Fruit fly (Drosophila melanogaster): ENCODE data around the gene nej.

Gene nej

dm6 chrX:9650048-9650447, 36.8 kb downstream of the nej start (continued):
- TF ChIP-seq CG2202 (tag; optimal IDR thresholded peaks at IDR 0.05) = peak; percentile 49
- TF ChIP-seq fd3F (GFP tag; optimal IDR thresholded peaks at IDR 0.05) = no peak
- no peak; the same call in 2 of the 3 replicates for TF ChIP-seq CG34422 (GFP tag; IDR thresholded peaks at IDR 0.05)
- TF ChIP-seq CG1792 (GFP tag; optimal IDR thresholded peaks at IDR 0.05) = no peak
- no peak for TF ChIP-seq CG18619 (GFP tag; optimal IDR thresholded peaks at IDR 0.05)
- TF ChIP-seq CG3407 (GFP tag; optimal IDR thresholded peaks at IDR 0.05) = peak; percentile 39
- no peak for TF ChIP-seq sr (GFP tag; IDR thresholded peaks at IDR 0.05)
- TF ChIP-seq vnd (GFP tag; IDR thresholded peaks at IDR 0.05; ENCODE audit: partially characterized antibody) = no peak
- peak; percentile 21 for TF ChIP-seq CG17829 (tag; optimal IDR thresholded peaks at IDR 0.05)
- peak; percentile 10 for TF ChIP-seq Ets65A (GFP tag)
- no peak for TF ChIP-seq CG5245 (GFP tag; optimal IDR thresholded peaks at IDR 0.05)
- TF ChIP-seq CG6272 (GFP tag; IDR thresholded peaks at IDR 0.05) = no peak
- TF ChIP-seq CG9215 (GFP tag; IDR thresholded peaks at IDR 0.05) = no peak
- no peak for TF ChIP-seq p53 (GFP tag; optimal IDR thresholded peaks at IDR 0.05)
- no peak for TF ChIP-seq Hmr (GFP tag; optimal IDR thresholded peaks at IDR 0.05)
- no peak for TF ChIP-seq CG8478 (optimal IDR thresholded peaks at IDR 0.05)
- peak; percentile 1 for TF ChIP-seq pum (GFP tag; optimal IDR thresholded peaks at IDR 0.05)
- peak; percentile 68; the same call in 2 of the 3 replicates for TF ChIP-seq ci (GFP tag; IDR thresholded peaks at IDR 0.05)
- TF ChIP-seq bab2 (GFP tag; optimal IDR thresholded peaks at IDR 0.05) = no peak
- no peak for TF ChIP-seq amos (GFP tag; IDR thresholded peaks at IDR 0.05; ENCODE audit: partially characterized antibody)
- TF ChIP-seq Doc2 (GFP tag; IDR thresholded peaks at IDR 0.05) = no peak
- no peak for TF ChIP-seq Ravus (GFP tag; IDR thresholded peaks at IDR 0.05)
- no peak for TF ChIP-seq CG6854 (GFP tag; optimal IDR thresholded peaks at IDR 0.05)
- TF ChIP-seq gro (GFP tag; optimal IDR thresholded peaks at IDR 0.05) = no peak
- no peak; the same call in 2 of the 3 replicates for TF ChIP-seq tgo (GFP tag; IDR thresholded peaks at IDR 0.05)
- no peak for TF ChIP-seq kni (GFP tag; optimal IDR thresholded peaks at IDR 0.05)
- peak; percentile 71 for TF ChIP-seq CG10979 (tag; optimal IDR thresholded peaks at IDR 0.05)
- TF ChIP-seq Dip3 (GFP tag; optimal IDR thresholded peaks at IDR 0.05) = no peak
- peak; percentile 90 for TF ChIP-seq Drgx (GFP tag; IDR thresholded peaks at IDR 0.05)
- no peak for TF ChIP-seq ewg (GFP tag; optimal IDR thresholded peaks at IDR 0.05)
- TF ChIP-seq tll (GFP tag; optimal IDR thresholded peaks at IDR 0.05) = no peak
- TF ChIP-seq Oli (tag; optimal IDR thresholded peaks at IDR 0.05) = peak; percentile 53
- TF ChIP-seq Asciz (GFP tag; optimal IDR thresholded peaks at IDR 0.05) = no peak
- TF ChIP-seq danr (GFP tag; IDR thresholded peaks at IDR 0.05) = no peak
- TF ChIP-seq sc (optimal IDR thresholded peaks at IDR 0.05) = no peak
- peak; percentile 33 for TF ChIP-seq sc (GFP tag; optimal IDR thresholded peaks at IDR 0.05)
- peak; percentile 41 for TF ChIP-seq CG30403 (GFP tag; optimal IDR thresholded peaks at IDR 0.05)
- no peak for TF ChIP-seq CG8290 (GFP tag; optimal IDR thresholded peaks at IDR 0.05)
- no peak for TF ChIP-seq CG8290 (tag; optimal IDR thresholded peaks at IDR 0.05)
- TF ChIP-seq CG11085 (GFP tag; IDR thresholded peaks at IDR 0.05) = no peak
- TF ChIP-seq Sox102F (GFP tag; optimal IDR thresholded peaks at IDR 0.05) = peak; percentile 62
- no peak for TF ChIP-seq crc (GFP tag; optimal IDR thresholded peaks at IDR 0.05)
- 0 out of 2 replicates have a peak, but pooled peaks have one; percentile 55 for TF ChIP-seq dan (GFP tag; IDR thresholded peaks at IDR 0.05)
- peak; percentile 46; the same call in 1 of the 2 replicates for TF ChIP-seq stc (GFP tag; IDR thresholded peaks at IDR 0.05)
- peak; percentile 28 for TF ChIP-seq zen (tag; optimal IDR thresholded peaks at IDR 0.05)
- TF ChIP-seq CG11504 (tag; optimal IDR thresholded peaks at IDR 0.05) = peak; percentile 16
- TF ChIP-seq CG4707 (GFP tag; optimal IDR thresholded peaks at IDR 0.05) = no peak
- TF ChIP-seq CG10267 (tag; optimal IDR thresholded peaks at IDR 0.05) = peak; percentile 57
- TF ChIP-seq CG12942 (GFP tag; optimal IDR thresholded peaks at IDR 0.05) = peak; percentile 32
- peak; percentile 6 for TF ChIP-seq CG13775 (GFP tag; optimal IDR thresholded peaks at IDR 0.05)
- peak; percentile 68 for TF ChIP-seq CG12391 (tag; optimal IDR thresholded peaks at IDR 0.05)
- TF ChIP-seq psq (GFP tag; optimal IDR thresholded peaks at IDR 0.05) = no peak

Data from whole organism, embryonic.